Worm (Caenorhabditis elegans) whole organism, young adult: ENCODE results near the gene daf-10.

Source experiments
- B0035.1 ChIP-seq: sonication (generic microtip); optimal IDR thresholded peaks from 2 replicates; lab custom pipeline; 2016; ENCODE audit warnings: missing genetic modification characterization, mild to moderate bottlenecking, missing compliant biosample characterization, missing genotype, missing genetic modification reagents
- D2030.7 ChIP-seq: fragments of 200-800 bp; sonication (Bioruptor generic); IDR thresholded peaks from 2 replicates; pipeline ENCODE4 v1.3.6; 2022; ENCODE audit warnings: missing genetic modification reagents, missing genetic modification characterization, missing compliant biosample characterization
- F22D6.2 ChIP-seq: sonication (generic microtip); optimal IDR thresholded peaks from 2 replicates; lab custom pipeline; 2016; ENCODE audit warnings: mild to moderate bottlenecking, missing genetic modification characterization, missing compliant biosample characterization
- F23B12.7 ChIP-seq: sonication (generic microtip); optimal IDR thresholded peaks from 2 replicates; lab custom pipeline; 2017; ENCODE audit warnings: missing genetic modification characterization, mild to moderate bottlenecking, missing compliant biosample characterization, antibody characterized with exemption, moderate library complexity; ENCODE audit not compliant: insufficient read depth
- F49E8.2 ChIP-seq: sonication (generic microtip); optimal IDR thresholded peaks from 3 replicates; lab custom pipeline; 2017; ENCODE audit warnings: missing genetic modification characterization, mild to moderate bottlenecking, missing compliant biosample characterization, antibody characterized with exemption, moderate library complexity; ENCODE audit not compliant: insufficient read depth
- T07F8.4 ChIP-seq: sonication (generic microtip); optimal IDR thresholded peaks from 2 replicates; lab custom pipeline; 2016; ENCODE audit warnings: mild to moderate bottlenecking, missing genetic modification characterization, moderate library complexity, missing compliant biosample characterization
- T26A5.8 ChIP-seq: sonication (generic microtip); optimal IDR thresholded peaks from 2 replicates; lab custom pipeline; 2016; ENCODE audit warnings: missing genetic modification characterization, missing compliant biosample characterization
- ama-1 ChIP-seq, 3 experiments: fragments of 150-350 bp in 1 of 3; sonication (generic microtip) in 2 of 3; optimal IDR thresholded peaks; 2 replicates each; lab custom pipeline; 2014 to 2018; ENCODE audit warnings: missing biosample characterization in 2 of 3, missing genetic modification characterization in 2 of 3, missing genetic modification reagents in 2 of 3
- athp-1 ChIP-seq: sonication (generic microtip); optimal IDR thresholded peaks from 2 replicates; lab custom pipeline; 2017; ENCODE audit warnings: mild to moderate bottlenecking, missing genetic modification characterization, missing compliant biosample characterization
- attf-3 ChIP-seq: fragments of 200-800 bp; sonication (Bioruptor generic); conservative IDR thresholded peaks from 2 replicates; pipeline ENCODE4 v1.3.6; 2022; ENCODE audit warnings: missing genetic modification reagents, missing genetic modification characterization, missing compliant biosample characterization
- bed-2 ChIP-seq: fragments of 200-800 bp; sonication (Bioruptor generic); IDR thresholded peaks from 2 replicates; pipeline ENCODE4 v1.3.6; 2022; ENCODE audit warnings: missing genetic modification reagents, missing genetic modification characterization, missing compliant biosample characterization
- cebp-1 ChIP-seq, 2 experiments: fragments of 200-800 bp in 1 of 2; sonication (Bioruptor generic) in 1 of 2; sonication (generic microtip) in 1 of 2; IDR thresholded peaks in 1 of 2; optimal IDR thresholded peaks in 1 of 2; 2 replicates each; pipeline versions ENCODE4 v1.3.6 to Lab custom; 2017 to 2022; ENCODE audit warnings: missing compliant biosample characterization in 2 of 2, missing genetic modification characterization in 2 of 2, mild to moderate bottlenecking in 1 of 2, missing genetic modification reagents in 1 of 2, moderate library complexity in 1 of 2
- ceh-27 ChIP-seq: fragments of 200-800 bp; sonication (Bioruptor generic); optimal IDR thresholded peaks from 2 replicates; lab custom pipeline; 2018; ENCODE audit warnings: mild to moderate bottlenecking, missing genetic modification characterization, moderate library complexity, missing compliant biosample characterization
- ceh-91 ChIP-seq: fragments of 200-800 bp; sonication (Bioruptor generic); IDR thresholded peaks from 2 replicates; pipeline ENCODE4 v1.3.6; 2022; ENCODE audit warnings: missing genetic modification reagents, missing genetic modification characterization, missing compliant biosample characterization
- dpl-1 ChIP-seq: fragments of 150-350 bp; optimal IDR thresholded peaks from 2 replicates; lab custom pipeline; 2014; ENCODE audit warnings: missing biosample characterization, missing genetic modification reagents, missing genetic modification characterization
- egrh-3 ChIP-seq: fragments of 200-800 bp; sonication (Bioruptor generic); IDR thresholded peaks from 2 replicates; pipeline ENCODE4 v1.3.6; 2022; ENCODE audit warnings: missing genetic modification reagents, missing genetic modification characterization, missing compliant biosample characterization
- hmg-1.2 ChIP-seq: fragments of 200-800 bp; sonication (Bioruptor generic); IDR thresholded peaks from 2 replicates; pipeline ENCODE4 v1.3.6; 2022; ENCODE audit warnings: missing genetic modification reagents, missing genetic modification characterization, missing compliant biosample characterization
- hrde-1 ChIP-seq: sonication (generic microtip); optimal IDR thresholded peaks from 2 replicates; lab custom pipeline; 2016; ENCODE audit warnings: missing genetic modification characterization, mild to moderate bottlenecking, missing compliant biosample characterization, moderate library complexity, missing genotype, missing genetic modification reagents, borderline replicate concordance
- let-526 ChIP-seq: fragments of 200-800 bp; sonication (Bioruptor generic); IDR thresholded peaks from 2 replicates; pipeline ENCODE4 v1.3.6; 2022; ENCODE audit warnings: missing genetic modification reagents, missing genetic modification characterization, missing compliant biosample characterization
- lin-40 ChIP-seq: sonication (generic microtip); optimal IDR thresholded peaks from 2 replicates; lab custom pipeline; 2016; ENCODE audit warnings: missing genetic modification characterization, mild to moderate bottlenecking, missing compliant biosample characterization, missing genotype, missing genetic modification reagents
- lin-54 ChIP-seq: fragments of 200-800 bp; sonication (Bioruptor generic); optimal IDR thresholded peaks from 2 replicates; lab custom pipeline; 2018; ENCODE audit warnings: mild to moderate bottlenecking, missing genetic modification characterization, missing compliant biosample characterization
- lsl-1 ChIP-seq: fragments of 200-800 bp; sonication (Bioruptor generic); optimal IDR thresholded peaks from 2 replicates; lab custom pipeline; 2018; ENCODE audit warnings: mild to moderate bottlenecking, missing genetic modification characterization, moderate library complexity, missing compliant biosample characterization
- lsy-27 ChIP-seq: sonication (generic microtip); optimal IDR thresholded peaks from 2 replicates; lab custom pipeline; 2017; ENCODE audit warnings: missing genetic modification characterization, mild to moderate bottlenecking, missing compliant biosample characterization, antibody characterized with exemption, missing genotype, borderline replicate concordance; ENCODE audit not compliant: insufficient read depth
- madf-6 ChIP-seq: fragments of 200-800 bp; sonication (Bioruptor generic); IDR thresholded peaks from 2 replicates; pipeline ENCODE4 v1.3.6; 2022; ENCODE audit warnings: missing genetic modification reagents, missing genetic modification characterization, missing compliant biosample characterization
- madf-8 ChIP-seq: fragments of 200-800 bp; sonication (Bioruptor generic); conservative IDR thresholded peaks from 2 replicates; pipeline ENCODE4 v1.3.6; 2022; ENCODE audit warnings: missing genetic modification reagents, missing genetic modification characterization, missing compliant biosample characterization
- mes-4 ChIP-seq: sonication (generic microtip); optimal IDR thresholded peaks from 2 replicates; lab custom pipeline; 2016; ENCODE audit warnings: missing genotype, missing genetic modification characterization, missing compliant biosample characterization
- nfyb-1 ChIP-seq: fragments of 200-800 bp; sonication (Bioruptor generic); IDR thresholded peaks from 2 replicates; pipeline ENCODE4 v1.3.6; 2022; ENCODE audit warnings: missing genetic modification reagents, missing genetic modification characterization, missing compliant biosample characterization
- nhr-80 ChIP-seq: sonication (generic microtip); optimal IDR thresholded peaks from 2 replicates; lab custom pipeline; 2016; ENCODE audit warnings: missing genetic modification characterization, missing compliant biosample characterization
- nhr-90 ChIP-seq: sonication (generic microtip); optimal IDR thresholded peaks from 2 replicates; lab custom pipeline; 2016; ENCODE audit warnings: missing genotype, mild to moderate bottlenecking, missing genetic modification characterization, missing compliant biosample characterization
- pbrm-1 ChIP-seq: fragments of 200-800 bp; sonication (Bioruptor generic); IDR thresholded peaks from 2 replicates; pipeline ENCODE4 v1.3.6; 2022; ENCODE audit warnings: missing genetic modification reagents, missing genetic modification characterization, missing compliant biosample characterization
- rec-8 ChIP-seq, 2 experiments: sonication (generic microtip); optimal IDR thresholded peaks; 2 replicates each; lab custom pipeline; 2016; ENCODE audit warnings: mild to moderate bottlenecking in 2 of 2, missing genetic modification characterization in 2 of 2, missing genetic modification reagents in 2 of 2, missing genotype in 2 of 2, missing biosample characterization in 1 of 2, missing compliant biosample characterization in 1 of 2, moderate library complexity in 1 of 2
- rpc-1 ChIP-seq, 2 experiments: fragments of 150-350 bp in 1 of 2; sonication (generic microtip) in 1 of 2; optimal IDR thresholded peaks; 2 replicates each; lab custom pipeline; 2014 to 2018; ENCODE audit warnings: missing biosample characterization in 1 of 2, missing genetic modification characterization in 1 of 2, missing genetic modification reagents in 1 of 2, missing genotype in 1 of 2
- snpc-1.1 ChIP-seq: sonication (generic microtip); optimal IDR thresholded peaks from 2 replicates; lab custom pipeline; 2017; ENCODE audit warnings: missing genetic modification characterization, mild to moderate bottlenecking, missing compliant biosample characterization, antibody characterized with exemption, moderate library complexity, missing genotype, missing genetic modification reagents; ENCODE audit not compliant: insufficient read depth
- snpc-1.3 ChIP-seq: sonication (generic microtip); optimal IDR thresholded peaks from 2 replicates; lab custom pipeline; 2017; ENCODE audit warnings: missing genetic modification characterization, mild to moderate bottlenecking, missing compliant biosample characterization, antibody characterized with exemption, moderate library complexity, missing genotype, missing genetic modification reagents; ENCODE audit not compliant: insufficient read depth
- snpc-3.4 ChIP-seq: sonication (generic microtip); optimal IDR thresholded peaks from 2 replicates; lab custom pipeline; 2017; ENCODE audit warnings: missing genetic modification characterization, mild to moderate bottlenecking, missing compliant biosample characterization, antibody characterized with exemption, moderate library complexity, missing genotype, missing genetic modification reagents
- snpc-4 ChIP-seq, 5 experiments: fragments of 150-350 bp in 1 of 5; sonication (generic microtip) in 4 of 5; optimal IDR thresholded peaks; 2 replicates each; lab custom pipeline; 2014 to 2018; ENCODE audit warnings: missing genetic modification characterization in 5 of 5, missing biosample characterization in 3 of 5, antibody characterized with exemption in 2 of 5, mild to moderate bottlenecking in 2 of 5, missing compliant biosample characterization in 2 of 5, missing genotype in 2 of 5, moderate library complexity in 2 of 5, missing genetic modification reagents in 1 of 5
- tbp1 ChIP-seq: fragments of 200-800 bp; sonication (Bioruptor generic); optimal IDR thresholded peaks from 2 replicates; lab custom pipeline; 2018; ENCODE audit warnings: mild to moderate bottlenecking, missing genetic modification characterization, missing compliant biosample characterization
- tbx-9 ChIP-seq: sonication (generic microtip); optimal IDR thresholded peaks from 2 replicates; lab custom pipeline; 2016; ENCODE audit warnings: borderline replicate concordance, missing genetic modification characterization, inconsistent platforms, missing compliant biosample characterization
- unc-130 ChIP-seq: sonication (generic microtip); optimal IDR thresholded peaks from 2 replicates; lab custom pipeline; 2016; ENCODE audit warnings: missing genetic modification reagents, missing genetic modification characterization, missing compliant biosample characterization
- zfh-2 ChIP-seq: fragments of 200-800 bp; sonication (Bioruptor generic); conservative IDR thresholded peaks from 2 replicates; pipeline ENCODE4 v1.3.6; 2022; ENCODE audit warnings: missing genetic modification reagents, missing genetic modification characterization, missing compliant biosample characterization
- zim-3 ChIP-seq: sonication (generic microtip); optimal IDR thresholded peaks from 2 replicates; lab custom pipeline; 2017; ENCODE audit warnings: mild to moderate bottlenecking, missing genetic modification characterization, moderate library complexity, missing compliant biosample characterization
- ztf-28 ChIP-seq: fragments of 200-800 bp; sonication (Bioruptor generic); IDR thresholded peaks from 2 replicates; pipeline ENCODE4 v1.3.6; 2022; ENCODE audit warnings: missing genetic modification reagents, missing genetic modification characterization, missing compliant biosample characterization
- ztf-6 ChIP-seq: fragments of 200-800 bp; sonication (Bioruptor generic); IDR thresholded peaks from 2 replicates; pipeline ENCODE4 v1.3.6; 2022; ENCODE audit warnings: missing genetic modification reagents, missing genetic modification characterization, missing compliant biosample characterization

daf-10 gene

DNA sequence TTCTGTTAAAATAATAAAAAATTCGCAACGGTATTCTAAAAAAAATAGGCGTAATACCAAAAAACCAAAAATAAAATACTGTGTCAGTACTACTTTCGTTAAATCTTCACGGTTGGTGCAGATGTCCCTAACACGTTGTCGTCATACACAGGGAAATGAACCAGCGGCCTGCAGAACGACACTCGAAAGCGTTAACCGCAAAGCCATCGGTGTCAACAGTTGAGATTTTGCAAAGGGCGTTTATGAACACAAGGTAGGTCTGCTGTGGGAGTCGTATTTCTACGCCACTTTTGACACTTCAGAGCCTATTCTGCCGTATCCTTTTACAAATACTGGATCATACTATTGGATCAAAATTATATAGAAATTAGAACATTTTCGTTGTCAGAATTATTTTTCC is 45.2 kb upstream of the daf-10 start (continued):
- TF ChIP-seq snpc-1.3 (tag; lab: Kevin White, UChicago) (peak; percentile 80), lin-40 (no peak), T26A5.8 (tag; lab: Kevin White, UChicago) (no peak), hrde-1 (no peak), nhr-90 (tag; lab: Kevin White, UChicago) (peak; percentile 85), lin-54 (GFP tag; lab: Kevin White, UChicago) (no peak), D2030.7 (0 out of 2 replicates have a peak, but pooled peaks have one; percentile 59), dpl-1 (GFP tag; lab: Kevin White, UChicago) (peak; percentile 4), mes-4 (tag; lab: Kevin White, UChicago) (peak; percentile 63), madf-6 (no peak), lsl-1 (GFP tag; lab: Kevin White, UChicago) (peak; percentile 43), B0035.1 (tag; lab: Kevin White, UChicago) (no peak), tbx-9 (tag; lab: Kevin White, UChicago) (no peak), bed-2 (GFP tag; lab: Robert Waterston, UW) (peak; percentile 67; the same call in 1 of the 2 replicates), T07F8.4 (peak; percentile 72), ama-1 (optimal IDR thresholded peaks at IDR 0.05; lab: Kevin White, UChicago) (no peak), ama-1 (GFP tag; optimal IDR thresholded peaks at IDR 0.05; lab: Kevin White, UChicago) (peak; percentile 26 to 62), rpc-1 (optimal IDR thresholded peaks at IDR 0.05; lab: Kevin White, UChicago) (peak; percentile 90), rpc-1 (tag; optimal IDR thresholded peaks at IDR 0.05; lab: Kevin White, UChicago) (peak; percentile 89), let-526 (0 out of 2 replicates have a peak, but pooled peaks have one; percentile 25), ztf-28 (GFP tag; lab: Robert Waterston, UW) (0 out of 2 replicates have a peak, but pooled peaks have one; percentile 62), egrh-3 (GFP tag; lab: Robert Waterston, UW) (no peak), zim-3 (peak; percentile 62), ztf-6 (GFP tag; lab: Robert Waterston, UW) (no peak; the same call in 1 of the 2 replicates), pbrm-1 (GFP tag; lab: Robert Waterston, UW) (0 out of 2 replicates have a peak, but pooled peaks have one; percentile 50), unc-130 (GFP tag; lab: Kevin White, UChicago) (peak; percentile 48), snpc-4 (GFP tag; optimal IDR thresholded peaks at IDR 0.05; lab: Kevin White, UChicago) (peak; percentile 68), snpc-4 (tag; optimal IDR thresholded peaks at IDR 0.05; lab: Kevin White, UChicago) (peak in 3 of 4 experiments; percentile 48 to 80 (median 69)), madf-8 (GFP tag; lab: Robert Waterston, UW) (0 out of 2 replicates have a peak, but pooled peaks have one; percentile 5), snpc-1.1 (tag; lab: Kevin White, UChicago) (peak; percentile 29), cebp-1 (GFP tag; IDR thresholded peaks at IDR 0.05; lab: Robert Waterston, UW) (peak; percentile 52; the same call in 1 of the 2 replicates), cebp-1 (tag; optimal IDR thresholded peaks at IDR 0.05; lab: Kevin White, UChicago) (no peak), zfh-2 (GFP tag; lab: Robert Waterston, UW) (no peak), snpc-3.4 (tag; lab: Kevin White, UChicago) (peak; percentile 75), hmg-1.2 (peak; percentile 73), F23B12.7 (tag; lab: Kevin White, UChicago) (peak; percentile 89), F49E8.2 (tag; lab: Kevin White, UChicago) (peak; percentile 51), tbp1 (GFP tag; lab: Kevin White, UChicago) (peak; percentile 98), lsy-27 (peak; percentile 29), attf-3 (0 out of 2 replicates have a peak, but pooled peaks have one; percentile 45), nfyb-1 (GFP tag; lab: Robert Waterston, UW) (peak; percentile 87), F22D6.2 (tag; lab: Kevin White, UChicago) (peak; percentile 33), nhr-80 (no peak), ceh-91 (GFP tag; lab: Robert Waterston, UW) (no peak), athp-1 (no peak), rec-8 (tag; optimal IDR thresholded peaks at IDR 0.05; lab: Kevin White, UChicago) (peak; percentile 30 to 71), ceh-27 (GFP tag; lab: Kevin White, UChicago) (peak; percentile 84)
